Worm (Caenorhabditis elegans): ENCODE measurements around the gene tig-3.

The tig-3 gene

ce11 chrII:15208874-15209273 is 42.7 kb downstream of the tig-3 start:
- TF ChIP-seq ceh-36 (tag; optimal IDR thresholded peaks at IDR 0.05) = peak; percentile 73
- TF ChIP-seq pes-1 (GFP tag; IDR thresholded peaks at IDR 0.05) = no peak

- TF ChIP-seq scrt-1 (GFP tag; IDR thresholded peaks at IDR 0.05) = no peak
These were observed 43.4 kb downstream of the tig-3 start for ce11 chrII:15208151-15208550.

ce11 chrII:15207562-15207961 is 44.0 kb downstream of the tig-3 start:
- TF ChIP-seq tbx-37 (GFP tag; conservative IDR thresholded peaks at IDR 0.05) (no peak), aly-1 (tag; optimal IDR thresholded peaks at IDR 0.05) (no peak), hmbx-1 (tag; optimal IDR thresholded peaks at IDR 0.05) (no peak), hnd-1 (tag; optimal IDR thresholded peaks at IDR 0.05) (no peak)

ce11 chrII:15206234-15206633 is 45.4 kb downstream of the tig-3 start:
- no peak for TF ChIP-seq tra-4 (tag; optimal IDR thresholded peaks at IDR 0.05)
- no peak for TF ChIP-seq F13C5.2 (tag; optimal IDR thresholded peaks at IDR 0.05)
- no peak for TF ChIP-seq aly-1 (tag; optimal IDR thresholded peaks at IDR 0.05)

ce11 chrII:15205346-15205745 is 46.2 kb downstream of the tig-3 start:
- TF ChIP-seq scrt-1 (GFP tag; IDR thresholded peaks at IDR 0.05) = no peak
- no peak for TF ChIP-seq tbx-11 (GFP tag; IDR thresholded peaks at IDR 0.05)
- TF ChIP-seq hmg-4 (GFP tag; optimal IDR thresholded peaks at IDR 0.05) = no peak
- no peak for TF ChIP-seq B0310.2 (tag; optimal IDR thresholded peaks at IDR 0.05)
- TF ChIP-seq ceh-36 (tag; optimal IDR thresholded peaks at IDR 0.05) = no peak
- TF ChIP-seq ets-7 (tag; optimal IDR thresholded peaks at IDR 0.05) = no peak
- TF ChIP-seq ama-1 (optimal IDR thresholded peaks at IDR 0.05) = no peak
- TF ChIP-seq pes-1 (GFP tag; IDR thresholded peaks at IDR 0.05) = no peak
- TF ChIP-seq hnd-1 (tag; optimal IDR thresholded peaks at IDR 0.05) = no peak
- no peak for TF ChIP-seq sea-1 (GFP tag; conservative IDR thresholded peaks at IDR 0.05)
- no peak for TF ChIP-seq tbx-37 (GFP tag; conservative IDR thresholded peaks at IDR 0.05)
- TF ChIP-seq aly-1 (tag; optimal IDR thresholded peaks at IDR 0.05) = no peak
- TF ChIP-seq ceh-13 (GFP tag; optimal IDR thresholded peaks at IDR 0.05) = no peak
- no peak for TF ChIP-seq F13C5.2 (tag; optimal IDR thresholded peaks at IDR 0.05)
- no peak for TF ChIP-seq hmbx-1 (tag; optimal IDR thresholded peaks at IDR 0.05)
- no peak for TF ChIP-seq flt-1 (GFP tag; IDR thresholded peaks at IDR 0.05)
- no peak for TF ChIP-seq tra-4 (tag; optimal IDR thresholded peaks at IDR 0.05)

- TF ChIP-seq ceh-13 (GFP tag; optimal IDR thresholded peaks at IDR 0.05) (no peak), ceh-36 (tag; optimal IDR thresholded peaks at IDR 0.05) (peak; percentile 61)
These were observed 47.3 kb downstream of the tig-3 start for ce11 chrII:15204069-15204850.

- TF ChIP-seq hmg-4 (GFP tag; optimal IDR thresholded peaks at IDR 0.05) (no peak), sea-1 (GFP tag; conservative IDR thresholded peaks at IDR 0.05) (no peak), tbx-37 (GFP tag; conservative IDR thresholded peaks at IDR 0.05) (no peak), pes-1 (GFP tag; IDR thresholded peaks at IDR 0.05) (no peak), F13C5.2 (tag; optimal IDR thresholded peaks at IDR 0.05) (no peak), ets-7 (tag; optimal IDR thresholded peaks at IDR 0.05) (no peak), hnd-1 (tag; optimal IDR thresholded peaks at IDR 0.05) (no peak), ama-1 (optimal IDR thresholded peaks at IDR 0.05) (no peak), ceh-36 (tag; optimal IDR thresholded peaks at IDR 0.05) (no peak), tbx-11 (GFP tag; IDR thresholded peaks at IDR 0.05) (no peak), hmbx-1 (tag; optimal IDR thresholded peaks at IDR 0.05) (no peak), scrt-1 (GFP tag; IDR thresholded peaks at IDR 0.05) (no peak), tra-4 (tag; optimal IDR thresholded peaks at IDR 0.05) (no peak)
These were observed 48.1 kb downstream of the tig-3 start for ce11 chrII:15203398-15204068.

- TF ChIP-seq ama-1 (optimal IDR thresholded peaks at IDR 0.05) (no peak), aly-1 (tag; optimal IDR thresholded peaks at IDR 0.05) (no peak), ceh-13 (GFP tag; optimal IDR thresholded peaks at IDR 0.05) (no peak), scrt-1 (GFP tag; IDR thresholded peaks at IDR 0.05) (no peak), hmg-4 (GFP tag; optimal IDR thresholded peaks at IDR 0.05) (no peak), ets-7 (tag; optimal IDR thresholded peaks at IDR 0.05) (no peak), F13C5.2 (tag; optimal IDR thresholded peaks at IDR 0.05) (no peak), tbx-37 (GFP tag; conservative IDR thresholded peaks at IDR 0.05) (no peak), pes-1 (GFP tag; IDR thresholded peaks at IDR 0.05) (no peak), B0310.2 (tag; optimal IDR thresholded peaks at IDR 0.05) (no peak), tra-4 (tag; optimal IDR thresholded peaks at IDR 0.05) (no peak), tbx-11 (GFP tag; IDR thresholded peaks at IDR 0.05) (no peak), ceh-36 (tag; optimal IDR thresholded peaks at IDR 0.05) (no peak), flt-1 (GFP tag; IDR thresholded peaks at IDR 0.05) (no peak), hnd-1 (tag; optimal IDR thresholded peaks at IDR 0.05) (no peak)
These were observed 54.1 kb downstream of the tig-3 start for ce11 chrII:15197500-15197899.

ce11 chrII:15196433-15196832 is 55.2 kb downstream of the tig-3 start, which contains the start of gene spsb-1:
TSS of gene spsb-1 (plus strand) at chrII:15196733.
- TF ChIP-seq scrt-1 (GFP tag; IDR thresholded peaks at IDR 0.05) (no peak), pes-1 (GFP tag; IDR thresholded peaks at IDR 0.05) (no peak), F13C5.2 (tag; optimal IDR thresholded peaks at IDR 0.05) (no peak)
